Fruit fly (Drosophila melanogaster) Kc167 (cell line): ENCODE results near the gene CG8036.

Experiments used
- Myc ChIP-seq: fragments of >200 bp; optimal IDR thresholded peaks from 2 replicates; lab custom pipeline; 2017; ENCODE audit warnings: missing external identifiers
- Sin3A ChIP-seq: fragments of >200 bp; optimal IDR thresholded peaks from 2 replicates; lab custom pipeline; 2018; ENCODE audit warnings: missing external identifiers
- psq ChIP-seq: fragments of >200 bp; optimal IDR thresholded peaks from 2 replicates; lab custom pipeline; 2017; ENCODE audit warnings: missing external identifiers

- TF ChIP-seq psq (no peak), Sin3A (lab: Kevin White, UChicago) (no peak), Myc (lab: Kevin White, UChicago) (no peak)
Measured at dm6 chr3R:8620737-8621136, 46.9 kb upstream of the CG8036 start.
